Fruit fly (Drosophila melanogaster): Measurements from ENCODE around the gene CG2225.

CG2225 gene

DNA sequence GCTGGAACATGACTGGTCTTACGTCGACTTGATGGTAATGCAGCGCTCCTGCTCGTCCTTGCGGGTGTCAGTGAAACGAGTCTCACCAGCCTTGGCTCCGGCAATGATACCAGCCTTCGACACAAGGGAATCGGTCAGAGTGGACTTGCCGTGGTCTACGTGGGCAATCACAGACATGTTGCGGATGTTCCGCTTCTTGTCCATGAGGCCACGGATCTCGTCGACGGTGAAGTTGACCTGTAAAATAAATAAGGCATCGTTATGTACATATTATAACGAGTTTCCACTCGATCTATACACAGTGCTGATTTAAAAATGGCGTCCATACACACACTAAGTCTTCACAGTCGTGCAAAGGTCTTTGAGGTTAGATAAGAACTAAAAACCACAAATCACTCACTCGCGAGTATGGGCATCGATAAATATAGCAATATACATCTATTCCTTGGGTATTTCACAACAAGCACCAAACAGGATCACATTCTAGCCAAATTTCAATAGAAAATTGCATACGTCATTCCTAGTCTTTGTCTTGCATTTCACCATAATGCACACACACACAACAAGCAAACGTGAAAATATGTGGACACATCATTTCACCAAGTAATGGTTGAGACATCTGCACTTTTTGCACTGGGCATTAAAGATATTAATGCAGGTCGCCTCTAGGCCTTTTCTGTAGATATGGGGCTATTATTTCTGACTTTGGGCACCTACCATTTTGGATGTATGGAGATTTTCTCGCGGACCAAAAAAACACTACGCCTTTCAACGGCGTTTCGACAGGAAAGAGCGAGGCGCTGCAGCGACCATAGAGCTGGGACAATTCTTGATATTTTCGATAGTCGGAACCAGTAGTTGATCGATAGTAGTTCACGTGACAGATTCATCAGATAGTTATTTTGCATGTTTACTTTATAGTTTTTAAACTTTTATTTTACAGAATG, 4.3 kb upstream of the CG2225 start, which contains the start of gene eEF2 (continued):
- 0 out of 2 replicates have a peak, but pooled peaks have one; percentile 25 for TF ChIP-seq CG4730 (GFP tag; IDR thresholded peaks at IDR 0.05)
- no peak for TF ChIP-seq Hr39 (optimal IDR thresholded peaks at IDR 0.05)
- TF ChIP-seq gem (tag; optimal IDR thresholded peaks at IDR 0.05), result peak; percentile 63
- peak; percentile 68 for TF ChIP-seq nmo (GFP tag; optimal IDR thresholded peaks at IDR 0.05)
- TF ChIP-seq CG6854 (GFP tag; optimal IDR thresholded peaks at IDR 0.05), result peak; percentile 56
- TF ChIP-seq p53 (GFP tag; optimal IDR thresholded peaks at IDR 0.05), result no peak
- TF ChIP-seq cato (GFP tag; optimal IDR thresholded peaks at IDR 0.05; ENCODE audit: borderline replicate concordance), result peak; percentile 40
- TF ChIP-seq CG4404 (GFP tag; IDR thresholded peaks at IDR 0.05), result no peak
- peak; percentile 48 for TF ChIP-seq CG16863 (GFP tag; optimal IDR thresholded peaks at IDR 0.05)
- peak; percentile 32; the same call in 1 of the 2 replicates for TF ChIP-seq lmd (GFP tag; IDR thresholded peaks at IDR 0.05)
- TF ChIP-seq CG30020 (tag; optimal IDR thresholded peaks at IDR 0.05), result peak; percentile 80
- TF ChIP-seq CG12155 (GFP tag; optimal IDR thresholded peaks at IDR 0.05), result peak; percentile 42
- TF ChIP-seq CTCF (GFP tag; optimal IDR thresholded peaks at IDR 0.05), result peak; percentile 49
- peak; percentile 77 for TF ChIP-seq sens-2 (GFP tag; IDR thresholded peaks at IDR 0.05)
- TF ChIP-seq Doc2 (GFP tag; IDR thresholded peaks at IDR 0.05), result no peak
- no peak; the same call in 1 of the 2 replicates for TF ChIP-seq CG11247 (GFP tag; IDR thresholded peaks at IDR 0.05)
- peak; percentile 82 for TF ChIP-seq Vsx1 (GFP tag; optimal IDR thresholded peaks at IDR 0.05)
- no peak; the same call in 1 of the 3 replicates for TF ChIP-seq sr (GFP tag; IDR thresholded peaks at IDR 0.05)
- TF ChIP-seq caup (GFP tag; optimal IDR thresholded peaks at IDR 0.05; ENCODE audit: severe bottlenecking), result peak; percentile 93
- TF ChIP-seq nom (GFP tag; optimal IDR thresholded peaks at IDR 0.05), result peak; percentile 79
- peak; percentile 63 for TF ChIP-seq CG18262 (tag; optimal IDR thresholded peaks at IDR 0.05)
- TF ChIP-seq Hand (GFP tag; optimal IDR thresholded peaks at IDR 0.05), result peak; percentile 80
- TF ChIP-seq CG11723 (GFP tag; optimal IDR thresholded peaks at IDR 0.05), result peak; percentile 73
- TF ChIP-seq CG4328 (GFP tag; optimal IDR thresholded peaks at IDR 0.05), result peak; percentile 78
- peak; percentile 79 for TF ChIP-seq Atf6 (GFP tag; IDR thresholded peaks at IDR 0.05)
- TF ChIP-seq CG10979 (tag; optimal IDR thresholded peaks at IDR 0.05), result peak; percentile 54
- TF ChIP-seq CG14014 (GFP tag; IDR thresholded peaks at IDR 0.05), result peak; percentile 69; the same call in 1 of the 2 replicates
- TF ChIP-seq crp (GFP tag; optimal IDR thresholded peaks at IDR 0.05), result peak in 1 of 2 experiments; percentile 28
- peak; percentile 33 for TF ChIP-seq slp2 (GFP tag; optimal IDR thresholded peaks at IDR 0.05)
- TF ChIP-seq CG7372 (GFP tag; IDR thresholded peaks at IDR 0.05), result peak; percentile 65; the same call in 1 of the 2 replicates
- TF ChIP-seq CG10543 (GFP tag; optimal IDR thresholded peaks at IDR 0.05), result peak; percentile 95
- TF ChIP-seq CG12659 (GFP tag; optimal IDR thresholded peaks at IDR 0.05), result peak; percentile 93
- TF ChIP-seq Atf-2 (GFP tag; optimal IDR thresholded peaks at IDR 0.05), result peak; percentile 55
- TF ChIP-seq Hmx (GFP tag; optimal IDR thresholded peaks at IDR 0.05), result no peak
- TF ChIP-seq shn (GFP tag; optimal IDR thresholded peaks at IDR 0.05), result peak; percentile 81
- TF ChIP-seq ssp (GFP tag; IDR thresholded peaks at IDR 0.05), result no peak
- TF ChIP-seq crc (GFP tag; optimal IDR thresholded peaks at IDR 0.05), result peak; percentile 53
- peak; percentile 48 for TF ChIP-seq CG9797 (GFP tag; optimal IDR thresholded peaks at IDR 0.05)
- peak; percentile 61 for TF ChIP-seq Myb (GFP tag; optimal IDR thresholded peaks at IDR 0.05)
- TF ChIP-seq NFAT (GFP tag; IDR thresholded peaks at IDR 0.05), result no peak; the same call in 1 of the 2 replicates
- no peak for TF ChIP-seq crol (GFP tag; IDR thresholded peaks at IDR 0.05)
- TF ChIP-seq CG8765 (GFP tag; IDR thresholded peaks at IDR 0.05), result no peak
- peak; percentile 83 for TF ChIP-seq PHDP (tag; optimal IDR thresholded peaks at IDR 0.05)
- TF ChIP-seq wek (GFP tag; optimal IDR thresholded peaks at IDR 0.05), result peak; percentile 87
- peak in 1 of 2 experiments; percentile 72 for TF ChIP-seq insv (GFP tag; optimal IDR thresholded peaks at IDR 0.05)
- TF ChIP-seq wor (GFP tag; IDR thresholded peaks at IDR 0.05), result no peak
- TF ChIP-seq Sry-δ (GFP tag; optimal IDR thresholded peaks at IDR 0.05), result peak; percentile 94
- TF ChIP-seq C15 (GFP tag; IDR thresholded peaks at IDR 0.05), result peak; percentile 68; the same call in 1 of the 3 replicates
- TF ChIP-seq Sin3A (optimal IDR thresholded peaks at IDR 0.05), result no peak

All from whole organism, embryonic.